Worm (Caenorhabditis elegans) whole organism, L1 larva: Measurements from ENCODE around the gene col-157.
A peak's percentile ranks its signal among the peaks of the same experiment; 100 is the strongest.
"Not testable (repeated sequence)": the region's sequence is repeated elsewhere in the genome, so short reads cannot be mapped to it uniquely, and the experiment has no call there.

Experiments
- C04F5.9 ChIP-seq: sonication (generic microtip); optimal IDR thresholded peaks from 2 replicates; lab custom pipeline; 2016; ENCODE audit warnings: missing genetic modification characterization, missing compliant biosample characterization
- C16A3.4 ChIP-seq: fragments of 150-350 bp; optimal IDR thresholded peaks from 2 replicates; lab custom pipeline; 2014; ENCODE audit warnings: missing biosample characterization, missing genetic modification characterization
- F16B12.6 ChIP-seq: fragments of 150-350 bp; optimal IDR thresholded peaks from 2 replicates; lab custom pipeline; 2014; ENCODE audit warnings: missing biosample characterization, missing genetic modification characterization
- Y116A8C.19 ChIP-seq: sonication (generic microtip); optimal IDR thresholded peaks from 2 replicates; lab custom pipeline; 2016; ENCODE audit warnings: missing compliant biosample characterization, missing genetic modification characterization, borderline replicate concordance
- aly-2 ChIP-seq: fragments of 150-350 bp; optimal IDR thresholded peaks from 2 replicates; lab custom pipeline; 2014; ENCODE audit warnings: missing biosample characterization, missing genetic modification characterization
- blmp-1 ChIP-seq: fragments of 150-350 bp; optimal IDR thresholded peaks from 2 replicates; lab custom pipeline; 2014; ENCODE audit warnings: missing biosample characterization, missing genetic modification characterization
- ceh-8 ChIP-seq: fragments of 200-800 bp; sonication (Bioruptor generic); optimal IDR thresholded peaks from 2 replicates; lab custom pipeline; 2018; ENCODE audit warnings: mild to moderate bottlenecking, missing genetic modification characterization, moderate library complexity, missing compliant biosample characterization
- ceh-88 ChIP-seq: fragments of 200-800 bp; sonication (Bioruptor generic); IDR thresholded peaks from 2 replicates; pipeline ENCODE4 v1.3.6; 2022; ENCODE audit warnings: missing genetic modification characterization, missing compliant biosample characterization
- ceh-90 ChIP-seq: sonication (generic microtip); optimal IDR thresholded peaks from 2 replicates; lab custom pipeline; 2016; ENCODE audit warnings: missing genetic modification characterization, missing compliant biosample characterization
- ces-1 ChIP-seq: fragments of 150-350 bp; optimal IDR thresholded peaks from 2 replicates; lab custom pipeline; 2014; ENCODE audit warnings: missing biosample characterization, missing genetic modification reagents, missing genetic modification characterization
- dsc-1 ChIP-seq: sonication (generic microtip); optimal IDR thresholded peaks from 2 replicates; lab custom pipeline; 2016; ENCODE audit warnings: mild to moderate bottlenecking, missing genetic modification characterization, missing compliant biosample characterization
- efl-1 ChIP-seq, 4 experiments: fragments of 150-350 bp; optimal IDR thresholded peaks in 3 of 4; peaks in 1 of 4; 1 replicate in 1 of 4; 2 replicates in 3 of 4; lab custom pipeline; 2014; ENCODE audit warnings: missing biosample characterization in 2 of 4, missing genetic modification characterization in 2 of 4, missing genetic modification reagents in 2 of 4
- egl-27 ChIP-seq, 2 experiments: fragments of 150-350 bp in 1 of 2; sonication (generic microtip); optimal IDR thresholded peaks; 3 replicates each; lab custom pipeline; 2017 to 2018; ENCODE audit warnings: missing biosample characterization in 2 of 2, missing genetic modification characterization in 2 of 2, missing genetic modification reagents in 2 of 2
- elt-3 ChIP-seq, 6 experiments: fragments of 150-350 bp in 1 of 6; sonication (generic microtip); optimal IDR thresholded peaks; 2 replicates each; lab custom pipeline; 2017 to 2018; ENCODE audit warnings: missing biosample characterization in 6 of 6, missing genetic modification characterization in 6 of 6, inconsistent platforms in 1 of 6
- fkh-10 ChIP-seq: sonication (generic microtip); optimal IDR thresholded peaks from 2 replicates; lab custom pipeline; 2017; ENCODE audit warnings: missing biosample characterization, missing genetic modification reagents, missing genetic modification characterization
- fkh-4 ChIP-seq: sonication (generic microtip); optimal IDR thresholded peaks from 2 replicates; lab custom pipeline; 2016; ENCODE audit warnings: missing compliant biosample characterization, missing genetic modification characterization, borderline replicate concordance
- fos-1 ChIP-seq: fragments of 150-350 bp; optimal IDR thresholded peaks from 2 replicates; lab custom pipeline; 2014; ENCODE audit warnings: missing biosample characterization, missing genetic modification characterization
- grh-1 ChIP-seq: fragments of 200-800 bp; sonication (Bioruptor generic); IDR thresholded peaks from 2 replicates; pipeline ENCODE4 v1.3.6; 2022; ENCODE audit warnings: missing genetic modification reagents, missing genetic modification characterization, missing compliant biosample characterization
- hpl-2 ChIP-seq: fragments of 150-350 bp; optimal IDR thresholded peaks from 2 replicates; lab custom pipeline; 2014; ENCODE audit warnings: missing biosample characterization, missing genetic modification reagents, missing genetic modification characterization
- lin-13 ChIP-seq: fragments of 150-350 bp; optimal IDR thresholded peaks from 2 replicates; lab custom pipeline; 2014; ENCODE audit warnings: missing biosample characterization, missing genetic modification reagents, missing genetic modification characterization
- lin-14 ChIP-seq: fragments of 200-800 bp; sonication (Bioruptor generic); optimal IDR thresholded peaks from 2 replicates; lab custom pipeline; 2018; ENCODE audit warnings: mild to moderate bottlenecking, missing genetic modification characterization, moderate library complexity, missing compliant biosample characterization
- lin-15B ChIP-seq: fragments of 150-350 bp; sonication (generic microtip); optimal IDR thresholded peaks from 3 replicates; lab custom pipeline; 2014; ENCODE audit warnings: missing biosample characterization, missing genetic modification characterization
- lin-35 ChIP-seq, 2 experiments: fragments of 150-350 bp; optimal IDR thresholded peaks; 2 replicates each; lab custom pipeline; 2014; ENCODE audit warnings: missing biosample characterization in 2 of 2, missing genetic modification characterization in 2 of 2, missing genetic modification reagents in 2 of 2
- lin-39 ChIP-seq: fragments of 150-350 bp; optimal IDR thresholded peaks from 2 replicates; lab custom pipeline; 2014; ENCODE audit warnings: missing biosample characterization, missing genetic modification reagents, missing genetic modification characterization
- lsy-2 ChIP-seq, 2 experiments: fragments of 150-350 bp; optimal IDR thresholded peaks; 2 replicates each; lab custom pipeline; 2014; ENCODE audit warnings: missing biosample characterization in 2 of 2, missing genetic modification characterization in 2 of 2
- mab-9 ChIP-seq: fragments of 200-800 bp; sonication (Bioruptor generic); IDR thresholded peaks from 2 replicates; pipeline ENCODE4 v1.3.6; 2022; ENCODE audit warnings: missing genetic modification reagents, missing genetic modification characterization, missing compliant biosample characterization
- nhr-11 ChIP-seq: fragments of 150-350 bp; optimal IDR thresholded peaks from 2 replicates; lab custom pipeline; 2014; ENCODE audit warnings: missing biosample characterization, missing genetic modification characterization
- nhr-20 ChIP-seq: sonication (generic microtip); optimal IDR thresholded peaks from 2 replicates; lab custom pipeline; 2016; ENCODE audit warnings: mild to moderate bottlenecking, missing genetic modification characterization, missing compliant biosample characterization
- nhr-237 ChIP-seq: fragments of 150-350 bp; optimal IDR thresholded peaks from 2 replicates; lab custom pipeline; 2014; ENCODE audit warnings: missing biosample characterization, missing genetic modification characterization
- nhr-47 ChIP-seq: sonication (generic microtip); optimal IDR thresholded peaks from 2 replicates; lab custom pipeline; 2016; ENCODE audit warnings: mild to moderate bottlenecking, missing genetic modification characterization, moderate library complexity, missing compliant biosample characterization
- nhr-77 ChIP-seq: fragments of 150-350 bp; optimal IDR thresholded peaks from 2 replicates; lab custom pipeline; 2014; ENCODE audit warnings: missing biosample characterization, missing genetic modification characterization
- nhr-90 ChIP-seq: sonication (generic microtip); optimal IDR thresholded peaks from 2 replicates; lab custom pipeline; 2016; ENCODE audit warnings: mild to moderate bottlenecking, missing genetic modification characterization, missing compliant biosample characterization; ENCODE audit not compliant: poor library complexity
- pag-3 ChIP-seq: sonication (generic microtip); optimal IDR thresholded peaks from 2 replicates; lab custom pipeline; 2017; ENCODE audit warnings: missing genetic modification characterization, mild to moderate bottlenecking, missing compliant biosample characterization, antibody characterized with exemption, borderline replicate concordance; ENCODE audit not compliant: insufficient read depth
- pax-3 ChIP-seq: fragments of 200-800 bp; sonication (Bioruptor generic); optimal IDR thresholded peaks from 2 replicates; lab custom pipeline; 2018; ENCODE audit warnings: mild to moderate bottlenecking, missing genetic modification characterization, moderate library complexity, missing compliant biosample characterization
- pqm-1 ChIP-seq: sonication (generic microtip); optimal IDR thresholded peaks from 3 replicates; lab custom pipeline; 2017; ENCODE audit warnings: missing biosample characterization, missing genetic modification characterization
- rnt-1 ChIP-seq: sonication (generic microtip); optimal IDR thresholded peaks from 2 replicates; lab custom pipeline; 2016; ENCODE audit warnings: mild to moderate bottlenecking, missing genetic modification characterization, moderate library complexity, missing compliant biosample characterization
- snpc-4 ChIP-seq: fragments of 150-350 bp; optimal IDR thresholded peaks from 2 replicates; lab custom pipeline; 2014; ENCODE audit warnings: missing biosample characterization, missing genetic modification characterization
- sox-4 ChIP-seq: sonication (generic microtip); optimal IDR thresholded peaks from 2 replicates; lab custom pipeline; 2016; ENCODE audit warnings: missing genetic modification characterization, missing compliant biosample characterization
- sup-37 ChIP-seq: fragments of 200-800 bp; sonication (Bioruptor generic); optimal IDR thresholded peaks from 2 replicates; lab custom pipeline; 2018; ENCODE audit warnings: mild to moderate bottlenecking, missing genetic modification characterization, missing compliant biosample characterization
- swsn-7 ChIP-seq: sonication (generic microtip); optimal IDR thresholded peaks from 2 replicates; lab custom pipeline; 2016; ENCODE audit warnings: missing genetic modification characterization, missing compliant biosample characterization
- tbx-2 ChIP-seq: sonication (generic microtip); optimal IDR thresholded peaks from 2 replicates; lab custom pipeline; 2016; ENCODE audit warnings: missing genetic modification characterization, missing compliant biosample characterization
- tlp-1 ChIP-seq: fragments of 150-350 bp; optimal IDR thresholded peaks from 2 replicates; lab custom pipeline; 2014; ENCODE audit warnings: missing biosample characterization, missing genetic modification characterization
- unc-62 ChIP-seq: fragments of 150-350 bp; optimal IDR thresholded peaks from 2 replicates; lab custom pipeline; 2014; ENCODE audit warnings: missing biosample characterization, missing genetic modification reagents, missing genetic modification characterization
- unc-98 ChIP-seq: fragments of 200-800 bp; sonication (Bioruptor generic); IDR thresholded peaks from 2 replicates; pipeline ENCODE4 v1.3.6; 2022; ENCODE audit warnings: missing genetic modification characterization, missing compliant biosample characterization
- zip-4 ChIP-seq: fragments of 200-800 bp; sonication (Bioruptor generic); optimal IDR thresholded peaks from 2 replicates; lab custom pipeline; 2018; ENCODE audit warnings: mild to moderate bottlenecking, missing genetic modification characterization, moderate library complexity, missing compliant biosample characterization

The col-157 gene

DNA sequence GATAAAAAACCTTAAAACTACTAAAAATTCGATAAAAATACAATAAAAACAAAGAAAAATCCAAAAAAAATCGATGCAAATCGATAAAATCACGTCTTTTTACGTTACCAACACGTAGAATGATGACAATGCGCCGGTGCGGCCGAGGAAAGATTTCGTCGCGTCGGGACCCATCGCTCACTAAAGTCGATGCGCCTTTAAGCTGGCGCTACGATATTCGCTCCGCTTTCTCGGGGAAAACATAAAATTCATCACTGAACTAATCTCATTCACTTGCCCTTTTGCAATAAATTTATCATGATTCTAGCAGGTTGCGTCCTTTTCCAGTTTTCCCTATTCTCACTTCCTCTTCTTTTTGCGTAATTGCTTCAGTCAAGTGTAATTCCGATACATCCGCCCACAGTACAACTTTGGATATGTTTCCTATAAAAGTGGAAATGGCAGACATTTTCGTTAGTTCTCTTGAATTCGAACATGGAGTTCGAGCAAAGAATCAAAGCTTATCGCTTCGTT, at the start of gene col-157:
TSS of gene col-157 (plus strand) at position 463 of the 513 bp plus-strand sequence.
- not testable (repeated sequence) for TF ChIP-seq unc-98 (GFP tag; lab: Robert Waterston, UW); pag-3 (tag; lab: Kevin White, UChicago); lin-35 (GFP tag; optimal IDR thresholded peaks at IDR 0.05; lab: Kevin White, UChicago)

- TF ChIP-seq ceh-90: no peak
- TF ChIP-seq zip-4 (GFP tag; lab: Kevin White, UChicago): no peak
- TF ChIP-seq pax-3 (tag; lab: Kevin White, UChicago): no peak
- TF ChIP-seq sup-37 (GFP tag; lab: Kevin White, UChicago): no peak
- no peak for TF ChIP-seq aly-2 (tag; lab: Kevin White, UChicago)
- TF ChIP-seq C16A3.4 (tag; lab: Kevin White, UChicago): no peak
- TF ChIP-seq unc-62: no peak
- no peak for TF ChIP-seq hpl-2 (GFP tag; lab: Kevin White, UChicago)
- no peak for TF ChIP-seq sox-4
- TF ChIP-seq lsy-2 (tag; optimal IDR thresholded peaks at IDR 0.05; lab: Kevin White, UChicago): no peak
- TF ChIP-seq lin-15B: no peak
- no peak for TF ChIP-seq pqm-1
- TF ChIP-seq blmp-1: no peak
- no peak for TF ChIP-seq ces-1 (GFP tag; lab: Kevin White, UChicago)
- TF ChIP-seq Y116A8C.19: no peak
- no peak for TF ChIP-seq fkh-4 (tag; lab: Kevin White, UChicago)
- no peak for TF ChIP-seq lin-35 (GFP tag; optimal IDR thresholded peaks at IDR 0.05; lab: Kevin White, UChicago)
- TF ChIP-seq fkh-10: no peak
- no peak for TF ChIP-seq ceh-88 (GFP tag; lab: Robert Waterston, UW)
- no peak for TF ChIP-seq egl-27 (tag; optimal IDR thresholded peaks at IDR 0.05; lab: Kevin White, UChicago)
These were observed 48.6 kb upstream of the col-157 start for ce11 chrV:11435242-11435641.

DNA sequence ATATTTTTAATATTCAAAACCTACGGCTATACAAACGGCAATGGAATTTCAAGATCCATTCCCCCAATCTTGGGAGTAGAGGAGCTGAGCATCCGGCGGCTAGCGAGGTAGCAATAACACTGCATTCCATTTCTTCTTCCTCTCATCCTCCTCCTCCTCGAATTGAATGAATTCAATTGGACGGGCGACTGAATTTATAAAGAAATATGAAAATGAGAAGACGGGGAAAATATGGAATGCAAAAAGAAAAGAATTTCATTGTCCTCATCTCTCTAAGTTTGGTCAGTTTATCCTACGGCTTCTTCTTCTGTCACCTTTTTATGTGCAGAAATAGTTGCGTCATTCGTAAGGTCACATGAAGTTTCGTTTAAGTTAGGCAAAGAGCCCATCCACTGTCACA, 47.4 kb upstream of the col-157 start:
- TF ChIP-seq lin-14 (GFP tag; lab: Kevin White, UChicago): peak; percentile 33
- no peak for TF ChIP-seq lin-39 (tag; lab: Kevin White, UChicago)

- TF ChIP-seq fos-1 (tag; lab: Kevin White, UChicago): no peak
- no peak for TF ChIP-seq elt-3 (tag; optimal IDR thresholded peaks at IDR 0.05; lab: Kevin White, UChicago)
- no peak for TF ChIP-seq hpl-2 (GFP tag; lab: Kevin White, UChicago)
- TF ChIP-seq grh-1: no peak
- TF ChIP-seq aly-2 (tag; lab: Kevin White, UChicago): no peak
- TF ChIP-seq nhr-77 (tag; lab: Kevin White, UChicago): no peak
- no peak for TF ChIP-seq nhr-47 (tag; lab: Kevin White, UChicago)
- TF ChIP-seq F16B12.6 (tag; lab: Kevin White, UChicago): no peak
- TF ChIP-seq mab-9 (GFP tag; lab: Robert Waterston, UW): no peak
- TF ChIP-seq lin-14 (GFP tag; lab: Kevin White, UChicago): no peak
- TF ChIP-seq nhr-20 (tag; lab: Kevin White, UChicago): no peak
- no peak for TF ChIP-seq snpc-4 (tag; lab: Kevin White, UChicago)
- no peak for TF ChIP-seq lin-13
These were observed 45.4 kb upstream of the col-157 start, which contains the start of gene dmsr-1 for ce11 chrV:11438464-11438863. dmsr-1 (plus strand) TSS chrV:11438764.

DNA sequence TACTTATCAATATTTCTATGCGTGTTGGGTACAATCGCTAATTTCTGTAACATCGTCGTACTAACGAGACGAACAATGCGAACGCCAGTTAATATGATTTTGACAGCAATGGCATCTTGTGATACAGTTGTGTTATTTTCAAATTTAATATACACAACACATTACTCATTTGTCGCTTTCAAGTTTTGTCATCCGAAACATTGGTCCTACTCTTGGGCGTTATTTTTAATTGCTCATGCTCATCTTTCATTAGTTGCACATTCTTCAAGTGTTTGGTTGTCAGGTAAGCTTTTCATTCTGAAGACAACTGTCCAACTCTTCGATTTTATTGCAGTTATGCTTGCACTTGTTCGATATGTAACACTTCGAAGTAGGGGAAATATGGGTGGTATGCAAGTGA, 44.6 kb upstream of the col-157 start:
- TF ChIP-seq tlp-1 (tag; lab: Kevin White, UChicago) (no peak), lin-35 (GFP tag; optimal IDR thresholded peaks at IDR 0.05; lab: Kevin White, UChicago) (no peak), ceh-8 (GFP tag; lab: Kevin White, UChicago) (no peak), nhr-237 (no peak), nhr-11 (tag; lab: Kevin White, UChicago) (no peak), swsn-7 (tag; lab: Kevin White, UChicago) (no peak), rnt-1 (tag; lab: Kevin White, UChicago) (no peak), tbx-2 (no peak), pax-3 (tag; lab: Kevin White, UChicago) (no peak), efl-1 (optimal IDR thresholded peaks at IDR 0.05; lab: Kevin White, UChicago) (no peak), efl-1 (GFP tag; optimal IDR thresholded peaks at IDR 0.05 in 1 of 2; lab: Kevin White, UChicago) (no peak), C04F5.9 (tag; lab: Kevin White, UChicago) (no peak), aly-2 (tag; lab: Kevin White, UChicago) (no peak), unc-62 (no peak), ceh-88 (GFP tag; lab: Robert Waterston, UW) (no peak), hpl-2 (GFP tag; lab: Kevin White, UChicago) (no peak), dsc-1 (tag; lab: Kevin White, UChicago) (no peak), nhr-90 (no peak)
